Worm (Caenorhabditis elegans) whole organism, midembryonic: Measurements from ENCODE around the gene gly-11.

ENCODE experiments used
- T22C8.4 ChIP-seq: fragments of 200-800 bp; sonication (Bioruptor generic); IDR thresholded peaks from 2 replicates; pipeline ENCODE4 v1.3.6; 2022; ENCODE audit warnings: missing genetic modification characterization, missing compliant biosample characterization
- cog-1 ChIP-seq: sonication (generic microtip); optimal IDR thresholded peaks from 2 replicates; lab custom pipeline; 2016; ENCODE audit warnings: missing genetic modification characterization, missing compliant biosample characterization
- flt-1 ChIP-seq: fragments of 200-800 bp; sonication (Bioruptor generic); IDR thresholded peaks from 2 replicates; pipeline ENCODE4 v1.3.6; 2022; ENCODE audit warnings: missing genetic modification characterization, missing compliant biosample characterization
- klf-2 ChIP-seq: fragments of 200-800 bp; sonication (Bioruptor generic); conservative IDR thresholded peaks from 2 replicates; pipeline ENCODE4 v1.3.6; 2022; ENCODE audit warnings: missing genetic modification reagents, missing genetic modification characterization, missing compliant biosample characterization
- med-1 ChIP-seq: sonication (generic microtip); optimal IDR thresholded peaks from 2 replicates; lab custom pipeline; 2017; ENCODE audit warnings: missing genetic modification characterization, mild to moderate bottlenecking, missing compliant biosample characterization, antibody characterized with exemption, missing genetic modification reagents; ENCODE audit not compliant: insufficient read depth
- ref-1 ChIP-seq: fragments of 200-800 bp; sonication (Bioruptor generic); conservative IDR thresholded peaks from 2 replicates; pipeline ENCODE4 v1.3.6; 2022; ENCODE audit warnings: missing genetic modification reagents, missing genetic modification characterization, missing compliant biosample characterization
- tab-1 ChIP-seq: fragments of 200-800 bp; sonication (Bioruptor generic); IDR thresholded peaks from 2 replicates; pipeline ENCODE4 v1.3.6; 2022; ENCODE audit warnings: missing genetic modification characterization, missing compliant biosample characterization
- ztf-23 ChIP-seq: fragments of 200-800 bp; sonication (Bioruptor generic); IDR thresholded peaks from 2 replicates; pipeline ENCODE4 v1.3.6; 2022; ENCODE audit warnings: missing genetic modification reagents, missing genetic modification characterization, missing compliant biosample characterization
- ztf-29 ChIP-seq: fragments of 200-800 bp; sonication (Bioruptor generic); IDR thresholded peaks from 2 replicates; pipeline ENCODE4 v1.3.6; 2022; ENCODE audit warnings: missing genetic modification reagents, missing genetic modification characterization, missing compliant biosample characterization

Gene gly-11

DNA sequence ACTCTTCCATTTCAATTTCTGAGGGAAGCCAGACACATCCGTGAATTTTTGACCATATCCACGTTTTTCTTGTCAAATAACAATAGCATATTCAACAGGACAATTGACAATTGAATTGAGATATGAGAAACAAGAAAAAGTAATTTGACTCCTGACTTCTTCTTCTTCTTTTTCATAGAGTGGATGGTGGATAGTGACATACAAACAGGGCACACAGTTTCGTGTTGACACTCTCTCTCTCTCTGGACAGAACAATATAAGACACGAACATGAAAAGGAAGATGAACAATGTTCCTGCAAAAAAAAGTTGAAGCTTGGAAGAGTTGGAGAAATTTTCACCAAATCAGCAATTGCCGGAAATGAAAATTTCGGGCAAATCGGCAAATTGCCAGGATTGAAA, 25.9 kb downstream of the gly-11 start:
- TF ChIP-seq klf-2 (GFP tag; lab: Robert Waterston, UW) (no peak), cog-1 (tag; lab: Kevin White, UChicago) (no peak), T22C8.4 (GFP tag; lab: Robert Waterston, UW) (no peak), flt-1 (GFP tag; lab: Robert Waterston, UW) (no peak), ref-1 (no peak), tab-1 (GFP tag; lab: Robert Waterston, UW) (no peak), med-1 (GFP tag; lab: Kevin White, UChicago) (no peak), ztf-23 (GFP tag; lab: Robert Waterston, UW) (no peak), ztf-29 (GFP tag; lab: Robert Waterston, UW) (no peak)

DNA sequence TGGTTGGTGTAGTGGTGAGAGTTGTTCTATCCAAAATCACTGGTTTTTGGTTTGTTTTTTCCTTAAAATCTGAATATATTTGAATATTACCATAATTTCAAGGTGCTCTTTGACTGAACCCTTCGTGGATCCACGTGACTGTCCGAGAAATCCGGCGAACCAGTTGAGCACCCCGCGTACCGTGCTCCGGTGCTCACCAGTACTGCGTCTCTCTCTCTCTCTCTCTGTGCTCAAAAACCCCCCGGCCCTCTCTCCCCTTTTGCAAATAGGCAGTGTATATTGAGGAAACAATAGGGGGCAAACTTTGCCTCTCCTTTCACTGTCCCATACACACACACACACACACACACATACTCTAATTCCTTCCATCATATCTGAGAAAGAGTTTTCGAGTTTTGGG, 27.1 kb downstream of the gly-11 start:
- no peak for TF ChIP-seq tab-1 (GFP tag; lab: Robert Waterston, UW)
- TF ChIP-seq cog-1 (tag; lab: Kevin White, UChicago), result no peak
- no peak for TF ChIP-seq klf-2 (GFP tag; lab: Robert Waterston, UW)
- no peak for TF ChIP-seq ref-1
- TF ChIP-seq ztf-23 (GFP tag; lab: Robert Waterston, UW), result no peak
- TF ChIP-seq flt-1 (GFP tag; lab: Robert Waterston, UW), result no peak
- no peak for TF ChIP-seq T22C8.4 (GFP tag; lab: Robert Waterston, UW)
- no peak for TF ChIP-seq med-1 (GFP tag; lab: Kevin White, UChicago)

DNA sequence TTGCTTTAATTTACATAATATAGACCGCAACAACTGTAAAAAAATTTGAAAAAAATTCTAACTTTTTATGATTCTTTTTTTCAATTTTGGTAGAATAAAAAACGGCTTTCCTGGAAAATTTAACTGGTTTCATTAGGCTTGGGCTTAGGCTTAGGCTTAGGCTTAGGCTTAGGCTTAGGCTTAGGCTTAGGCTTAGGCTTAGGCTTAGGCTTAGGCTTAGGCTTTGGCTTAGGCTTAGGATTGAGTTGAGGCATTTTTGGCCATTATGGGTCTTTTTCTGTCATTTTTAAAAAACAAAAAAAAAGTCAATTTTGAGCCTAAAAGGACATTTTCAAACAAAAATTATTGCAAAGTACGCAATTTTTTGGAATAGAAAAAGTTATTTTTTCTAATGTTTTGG, 33.3 kb downstream of the gly-11 start:
- no peak for TF ChIP-seq ztf-23 (GFP tag; lab: Robert Waterston, UW)
- peak; percentile 79; the same call in 1 of the 2 replicates for TF ChIP-seq ztf-29 (GFP tag; lab: Robert Waterston, UW)
- TF ChIP-seq flt-1 (GFP tag; lab: Robert Waterston, UW), result peak; percentile 38; the same call in 1 of the 2 replicates

DNA sequence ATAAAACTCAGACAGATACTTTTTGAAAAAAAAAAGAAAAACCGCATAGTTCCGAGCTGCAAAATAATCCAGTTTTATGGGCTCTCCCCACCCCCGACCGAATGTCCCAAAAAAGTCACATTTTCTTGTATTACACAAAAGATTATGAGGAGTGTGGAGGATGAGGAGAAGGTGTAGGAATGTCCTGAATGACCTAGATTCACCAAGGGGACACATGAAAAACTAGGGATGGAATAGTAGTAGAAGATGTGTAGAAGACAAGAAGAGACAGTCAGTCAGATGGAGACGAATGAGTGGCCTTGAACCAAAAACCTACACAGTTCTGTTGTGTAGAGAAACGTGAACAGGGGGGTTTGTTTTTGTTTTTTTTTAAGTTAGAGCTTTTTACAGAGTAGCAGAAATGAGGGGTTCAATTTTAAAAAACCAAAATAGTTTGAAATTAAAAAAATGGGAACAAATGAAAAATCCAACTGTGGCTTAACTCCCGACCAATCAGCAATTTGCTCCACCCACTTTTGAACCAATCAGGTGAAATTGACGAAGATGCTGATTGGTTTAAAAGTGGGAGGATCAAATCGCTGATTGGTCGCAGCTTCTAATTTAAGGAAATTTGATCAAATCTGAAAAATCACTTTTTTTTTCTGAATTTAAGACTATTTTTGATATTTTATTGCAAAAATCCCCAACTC, 34.5 kb downstream of the gly-11 start:
- TF ChIP-seq ztf-29 (GFP tag; lab: Robert Waterston, UW), result no peak
- TF ChIP-seq T22C8.4 (GFP tag; lab: Robert Waterston, UW), result no peak
- no peak for TF ChIP-seq ztf-23 (GFP tag; lab: Robert Waterston, UW)
- no peak for TF ChIP-seq tab-1 (GFP tag; lab: Robert Waterston, UW)
- TF ChIP-seq ref-1, result no peak
- no peak for TF ChIP-seq cog-1 (tag; lab: Kevin White, UChicago)
- TF ChIP-seq med-1 (GFP tag; lab: Kevin White, UChicago), result no peak
- TF ChIP-seq klf-2 (GFP tag; lab: Robert Waterston, UW), result no peak
- no peak for TF ChIP-seq flt-1 (GFP tag; lab: Robert Waterston, UW)

DNA sequence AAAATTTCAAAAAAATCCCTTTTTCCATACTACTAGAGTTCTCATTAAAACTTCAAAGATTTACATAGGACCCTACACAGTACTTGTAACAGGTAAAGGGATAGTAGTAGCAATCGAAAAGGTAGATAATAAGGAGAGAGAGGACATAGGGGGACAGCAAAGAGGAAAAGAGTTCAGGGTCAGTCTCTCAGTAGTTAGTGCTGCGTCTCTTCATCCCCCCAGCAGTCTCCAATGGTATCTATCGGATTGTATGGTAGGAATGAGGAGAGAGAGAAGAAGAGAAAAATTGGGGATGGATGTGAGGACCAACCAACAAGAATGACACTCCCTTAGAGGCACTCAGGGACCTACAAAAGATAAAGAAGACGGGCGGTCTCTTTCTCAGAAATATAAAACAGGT, 37.6 kb downstream of the gly-11 start:
- no peak for TF ChIP-seq flt-1 (GFP tag; lab: Robert Waterston, UW)
- no peak for TF ChIP-seq ztf-29 (GFP tag; lab: Robert Waterston, UW)
- TF ChIP-seq tab-1 (GFP tag; lab: Robert Waterston, UW), result no peak
- TF ChIP-seq cog-1 (tag; lab: Kevin White, UChicago), result no peak
- no peak for TF ChIP-seq med-1 (GFP tag; lab: Kevin White, UChicago)
- TF ChIP-seq ref-1, result no peak
- TF ChIP-seq ztf-23 (GFP tag; lab: Robert Waterston, UW), result no peak
- TF ChIP-seq klf-2 (GFP tag; lab: Robert Waterston, UW), result no peak
- no peak for TF ChIP-seq T22C8.4 (GFP tag; lab: Robert Waterston, UW)

DNA sequence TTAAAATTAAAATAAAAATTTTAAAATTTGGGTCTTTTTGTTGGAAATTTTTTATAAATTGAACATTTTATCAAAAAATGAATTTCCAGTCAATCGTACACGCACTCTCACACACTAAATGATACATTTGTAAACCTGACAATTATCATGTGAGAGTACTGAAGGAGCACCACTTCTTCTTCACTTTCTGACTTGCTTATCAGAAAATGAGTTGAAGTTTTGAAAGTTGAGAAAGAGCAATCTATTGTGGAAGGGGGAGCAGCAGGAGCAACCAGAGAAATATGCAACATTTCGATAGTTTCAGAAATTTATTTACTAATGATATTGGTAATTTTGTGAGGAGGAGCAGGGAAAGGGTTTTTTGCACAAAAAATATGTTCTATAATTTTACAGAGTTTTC, 38.8 kb downstream of the gly-11 start:
- TF ChIP-seq ref-1 (no peak), klf-2 (GFP tag; lab: Robert Waterston, UW) (no peak), ztf-23 (GFP tag; lab: Robert Waterston, UW) (no peak), flt-1 (GFP tag; lab: Robert Waterston, UW) (no peak), cog-1 (tag; lab: Kevin White, UChicago) (no peak), med-1 (GFP tag; lab: Kevin White, UChicago) (no peak), tab-1 (GFP tag; lab: Robert Waterston, UW) (no peak), ztf-29 (GFP tag; lab: Robert Waterston, UW) (no peak), T22C8.4 (GFP tag; lab: Robert Waterston, UW) (no peak)

DNA sequence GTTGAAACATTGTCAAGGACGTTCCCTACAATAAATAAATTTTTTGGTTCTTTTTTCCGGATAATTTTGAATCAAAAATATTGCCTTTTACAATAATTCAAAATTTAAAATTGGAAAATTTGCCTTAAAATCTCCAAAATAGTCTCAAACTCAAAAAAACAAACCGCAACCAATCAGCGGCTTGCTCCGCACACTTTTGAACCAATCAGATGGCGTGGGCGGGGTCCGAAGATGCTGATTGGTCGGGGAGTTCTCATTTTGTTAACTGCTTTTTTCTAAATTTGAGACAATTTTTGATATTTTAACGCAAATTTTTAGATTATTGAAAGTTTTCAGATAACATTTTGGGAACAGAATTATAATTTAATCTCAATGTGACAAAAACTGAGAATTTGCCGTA, 39.5 kb downstream of the gly-11 start:
- no peak for TF ChIP-seq tab-1 (GFP tag; lab: Robert Waterston, UW)
- TF ChIP-seq T22C8.4 (GFP tag; lab: Robert Waterston, UW), result no peak
- TF ChIP-seq med-1 (GFP tag; lab: Kevin White, UChicago), result no peak
- no peak for TF ChIP-seq ztf-23 (GFP tag; lab: Robert Waterston, UW)
- no peak for TF ChIP-seq klf-2 (GFP tag; lab: Robert Waterston, UW)
- TF ChIP-seq cog-1 (tag; lab: Kevin White, UChicago), result no peak
- TF ChIP-seq flt-1 (GFP tag; lab: Robert Waterston, UW), result no peak
- no peak for TF ChIP-seq ztf-29 (GFP tag; lab: Robert Waterston, UW)
- no peak for TF ChIP-seq ref-1

DNA sequence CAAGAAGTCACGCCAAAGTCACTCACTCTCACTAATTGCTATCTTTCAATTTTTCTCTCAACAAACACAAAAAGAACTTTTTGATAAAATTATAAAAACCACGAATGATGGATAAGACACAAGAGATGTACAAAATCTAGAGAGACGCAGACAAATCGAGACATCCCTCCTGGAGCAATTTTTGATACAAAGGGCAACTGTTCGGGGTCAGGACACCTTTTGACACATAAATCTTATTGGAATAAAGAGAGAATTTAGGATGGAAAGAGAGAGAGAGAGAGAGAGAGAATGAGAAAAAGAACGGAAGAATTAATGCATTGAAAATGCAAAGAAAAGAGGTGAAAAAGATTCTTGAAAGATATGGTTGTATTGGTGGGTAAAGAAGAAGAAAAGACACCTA, 40.0 kb downstream of the gly-11 start:
- no peak for TF ChIP-seq T22C8.4 (GFP tag; lab: Robert Waterston, UW)

DNA sequence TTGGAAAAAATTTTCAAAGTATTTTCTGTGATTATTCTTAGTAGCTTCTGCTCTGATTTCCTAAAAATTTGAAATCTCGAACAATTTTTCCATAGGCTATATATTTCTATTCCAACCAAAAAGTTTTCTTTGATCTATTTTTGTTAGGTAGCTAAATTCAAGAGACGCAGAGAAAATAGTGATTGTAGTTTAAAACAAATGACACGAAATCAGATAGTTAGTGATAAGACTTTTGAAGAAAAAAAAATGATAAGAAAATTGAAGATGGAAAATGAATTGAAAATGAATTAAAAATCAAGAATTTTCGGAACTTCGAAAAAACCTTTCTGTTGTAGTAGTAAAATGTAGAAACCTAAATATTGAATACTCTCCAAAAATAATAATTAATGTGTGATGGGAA, 41.5 kb downstream of the gly-11 start:
- TF ChIP-seq tab-1 (GFP tag; lab: Robert Waterston, UW) (no peak), med-1 (GFP tag; lab: Kevin White, UChicago) (no peak), flt-1 (GFP tag; lab: Robert Waterston, UW) (no peak), ref-1 (no peak), ztf-29 (GFP tag; lab: Robert Waterston, UW) (no peak), T22C8.4 (GFP tag; lab: Robert Waterston, UW) (no peak), klf-2 (GFP tag; lab: Robert Waterston, UW) (no peak), cog-1 (tag; lab: Kevin White, UChicago) (no peak)
